Worm (Caenorhabditis elegans) whole organism, L4 larva: ENCODE results near the gene rfs-1.

Source experiments
- ZK337.2 ChIP-seq: fragments of 200-800 bp; sonication (Bioruptor generic); IDR thresholded peaks from 2 replicates; pipeline ENCODE4 v1.3.6; 2022; ENCODE audit warnings: missing genetic modification reagents, missing genetic modification characterization, missing compliant biosample characterization
- lin-39 ChIP-seq: fragments of 150-350 bp; optimal IDR thresholded peaks from 2 replicates; lab custom pipeline; 2014; ENCODE audit warnings: missing biosample characterization, missing genetic modification reagents, missing genetic modification characterization
- lsy-2 ChIP-seq, 2 experiments: fragments of 150-350 bp in 1 of 2; sonication (generic microtip) in 1 of 2; optimal IDR thresholded peaks; 2 replicates each; lab custom pipeline; 2014 to 2017; ENCODE audit warnings: missing biosample characterization in 2 of 2, missing genetic modification characterization in 2 of 2
- mdl-1 ChIP-seq, 2 experiments: fragments of 150-350 bp in 1 of 2; sonication (generic microtip) in 1 of 2; optimal IDR thresholded peaks; 2 replicates each; lab custom pipeline; 2014 to 2017; ENCODE audit warnings: missing biosample characterization in 2 of 2, missing genetic modification characterization in 2 of 2
- nhr-11 ChIP-seq: fragments of 150-350 bp; optimal IDR thresholded peaks from 2 replicates; lab custom pipeline; 2014; ENCODE audit warnings: missing biosample characterization, missing genetic modification characterization
- nhr-111 ChIP-seq: fragments of 200-800 bp; sonication (Bioruptor generic); optimal IDR thresholded peaks from 2 replicates; lab custom pipeline; 2018; ENCODE audit warnings: mild to moderate bottlenecking, missing genetic modification characterization, missing compliant biosample characterization
- pha-4 ChIP-seq, 2 experiments: fragments of 150-350 bp in 1 of 2; fragments of 200-800 bp in 1 of 2; sonication (Bioruptor generic) in 1 of 2; IDR thresholded peaks in 1 of 2; optimal IDR thresholded peaks in 1 of 2; 2 replicates each; pipeline versions ENCODE4 v1.3.6 to Lab custom; 2014 to 2022; ENCODE audit warnings: missing genetic modification characterization in 2 of 2, missing genetic modification reagents in 2 of 2, missing biosample characterization in 1 of 2, missing compliant biosample characterization in 1 of 2
- saeg-2 ChIP-seq: fragments of 200-800 bp; sonication (Bioruptor generic); IDR thresholded peaks from 2 replicates; pipeline ENCODE4 v1.3.6; 2022; ENCODE audit warnings: missing genetic modification reagents, missing genetic modification characterization, missing compliant biosample characterization
- spr-3 ChIP-seq: fragments of 200-800 bp; sonication (Bioruptor generic); optimal IDR thresholded peaks from 2 replicates; lab custom pipeline; 2018; ENCODE audit warnings: mild to moderate bottlenecking, missing genetic modification characterization, missing compliant biosample characterization
- zag-1 ChIP-seq: fragments of 150-350 bp; optimal IDR thresholded peaks from 2 replicates; lab custom pipeline; 2014; ENCODE audit warnings: missing biosample characterization, missing genetic modification characterization
- ztf-11 ChIP-seq: fragments of 150-350 bp; optimal IDR thresholded peaks from 2 replicates; lab custom pipeline; 2014; ENCODE audit warnings: missing biosample characterization, missing genetic modification characterization

- TF ChIP-seq ztf-11 (tag; lab: Kevin White, UChicago) (no peak), nhr-111 (GFP tag; lab: Kevin White, UChicago) (no peak), zag-1 (tag; lab: Kevin White, UChicago) (no peak), pha-4 (GFP tag; IDR thresholded peaks at IDR 0.05; lab: Robert Waterston, UW) (no peak), pha-4 (tag; optimal IDR thresholded peaks at IDR 0.05; lab: Kevin White, UChicago) (no peak), nhr-11 (tag; lab: Kevin White, UChicago) (no peak), spr-3 (GFP tag; lab: Kevin White, UChicago) (no peak), lin-39 (tag; lab: Kevin White, UChicago) (no peak), saeg-2 (GFP tag; lab: Robert Waterston, UW) (no peak), lsy-2 (tag; optimal IDR thresholded peaks at IDR 0.05; lab: Kevin White, UChicago) (peak in 1 of 2 experiments; percentile 59), ZK337.2 (GFP tag; lab: Robert Waterston, UW) (no peak), mdl-1 (tag; optimal IDR thresholded peaks at IDR 0.05; lab: Kevin White, UChicago) (no peak)
Measured at ce11 chrIII:8244052-8244451, 17.8 kb downstream of the rfs-1 start, which contains the start of the genes pbs-6 and cids-1.
